Fruit fly (Drosophila melanogaster): ENCODE data around the gene Ranbp21.

Gene Ranbp21

dm6 chrX:19651757-19652419 is at the start of gene Ranbp21, which contains the start of gene Elys:
Ranbp21 (minus strand) TSS chrX:19652269.
Elys (plus strand) TSS chrX:19652305.
- peak; percentile 13 for TF ChIP-seq CG17801 (GFP tag; optimal IDR thresholded peaks at IDR 0.05; ENCODE audit: partially characterized antibody)

dm6 chrX:19701611-19702010 is 49.5 kb upstream of the Ranbp21 start, which contains the start of gene Tcs4:
Tcs4 (minus strand) TSS chrX:19701755.
- peak; percentile 48 for TF ChIP-seq CG17801 (GFP tag; optimal IDR thresholded peaks at IDR 0.05; ENCODE audit: partially characterized antibody)

- TF ChIP-seq CG17801 (GFP tag; optimal IDR thresholded peaks at IDR 0.05; ENCODE audit: partially characterized antibody): no peak
Observed at dm6 chrX:19697255-19697877, 45.3 kb upstream of the Ranbp21 start.

dm6 chrX:19696845-19697244 is 44.8 kb upstream of the Ranbp21 start, which contains the start of gene Cdc42:
Cdc42 (plus strand) TSS chrX:19697091.
- no peak for TF ChIP-seq CG17801 (GFP tag; optimal IDR thresholded peaks at IDR 0.05; ENCODE audit: partially characterized antibody)

- TF ChIP-seq CG17801 (GFP tag; optimal IDR thresholded peaks at IDR 0.05; ENCODE audit: partially characterized antibody): no peak
Observed at dm6 chrX:19694792-19695558, 42.9 kb upstream of the Ranbp21 start, which contains the start of gene CG14229. CG14229 (minus strand) TSS chrX:19695250.

- peak; percentile 85 for TF ChIP-seq CG17801 (GFP tag; optimal IDR thresholded peaks at IDR 0.05; ENCODE audit: partially characterized antibody)
Observed at dm6 chrX:19692951-19693698, 41.1 kb upstream of the Ranbp21 start, which contains the start of gene Mer. Mer (minus strand) TSS chrX:19693500.

- no peak for TF ChIP-seq CG17801 (GFP tag; optimal IDR thresholded peaks at IDR 0.05; ENCODE audit: partially characterized antibody)
Observed at dm6 chrX:19690050-19690449, 38.0 kb upstream of the Ranbp21 start.

dm6 chrX:19688848-19689247 is 36.8 kb upstream of the Ranbp21 start, which contains the start of gene CG14227:
CG14227 (minus strand) TSS chrX:19688948.
- TF ChIP-seq CG17801 (GFP tag; optimal IDR thresholded peaks at IDR 0.05; ENCODE audit: partially characterized antibody): no peak

dm6 chrX:19684048-19684447 is 32.0 kb upstream of the Ranbp21 start:
- no peak for TF ChIP-seq CG17801 (GFP tag; optimal IDR thresholded peaks at IDR 0.05; ENCODE audit: partially characterized antibody)

dm6 chrX:19683040-19683875 is 31.2 kb upstream of the Ranbp21 start, which contains the start of the genes dome and Ubqn:
dome (minus strand) TSS chrX:19683518.
Ubqn (plus strand) TSS chrX:19683808.
- TF ChIP-seq CG17801 (GFP tag; optimal IDR thresholded peaks at IDR 0.05; ENCODE audit: partially characterized antibody): peak; percentile 62

dm6 chrX:19679207-19679606 is 27.1 kb upstream of the Ranbp21 start:
- no peak for TF ChIP-seq CG17801 (GFP tag; optimal IDR thresholded peaks at IDR 0.05; ENCODE audit: partially characterized antibody)

dm6 chrX:19675662-19676061 is 23.6 kb upstream of the Ranbp21 start, which contains the start of gene et:
et (minus strand) TSS chrX:19675891.
- TF ChIP-seq CG17801 (GFP tag; optimal IDR thresholded peaks at IDR 0.05; ENCODE audit: partially characterized antibody): no peak

- peak; percentile 93 for TF ChIP-seq CG17801 (GFP tag; optimal IDR thresholded peaks at IDR 0.05; ENCODE audit: partially characterized antibody)
Observed at dm6 chrX:19668405-19668804, 16.3 kb upstream of the Ranbp21 start.
